Fruit fly (Drosophila melanogaster): ENCODE measurements around the gene CG9109.
A peak's percentile ranks its signal among the peaks of the same experiment; 100 is the strongest.

Gene CG9109

DNA sequence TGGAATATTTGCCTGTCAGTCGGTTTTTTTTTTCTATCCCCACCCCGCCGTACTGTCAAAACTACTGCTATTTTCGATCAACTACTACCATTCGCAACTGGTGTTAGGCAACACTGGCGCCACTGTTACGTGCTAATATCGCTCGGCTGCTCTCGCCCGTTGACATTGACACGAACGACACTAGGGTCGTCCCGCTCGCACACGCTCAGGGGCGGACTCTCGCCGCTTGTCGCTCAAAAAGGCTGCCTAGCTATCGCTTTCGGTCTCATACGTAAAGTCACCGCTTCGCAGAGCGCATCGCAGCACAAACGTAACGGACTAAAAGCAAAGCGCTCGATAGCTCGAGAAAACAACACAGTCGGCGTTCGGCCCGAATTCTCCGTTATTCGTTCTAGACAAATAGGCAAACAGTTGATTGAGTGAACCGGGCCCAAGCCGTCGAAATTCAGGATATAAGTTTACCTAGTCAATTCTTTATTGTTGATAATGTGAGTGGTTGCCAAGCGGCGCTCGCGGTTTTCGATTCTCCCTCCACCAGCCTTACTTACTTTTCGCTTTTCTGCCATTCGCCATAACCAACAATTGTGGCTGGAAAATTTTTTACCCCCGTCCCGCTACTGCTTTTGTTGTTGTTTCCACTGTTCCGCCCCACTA, 51.8 kb downstream of the CG9109 start (continued):
- TF ChIP-seq Opbp (GFP tag; IDR thresholded peaks at IDR 0.05; ENCODE audit: partially characterized antibody) (no peak), gcm (GFP tag; optimal IDR thresholded peaks at IDR 0.05) (no peak), CG10959 (GFP tag; IDR thresholded peaks at IDR 0.05) (no peak), HmgD (GFP tag; optimal IDR thresholded peaks at IDR 0.05) (peak; percentile 43), CG13296 (GFP tag; optimal IDR thresholded peaks at IDR 0.05) (peak; percentile 52), CG1024 (GFP tag; IDR thresholded peaks at IDR 0.05) (no peak), oc (tag; optimal IDR thresholded peaks at IDR 0.05) (peak; percentile 6), lov (optimal IDR thresholded peaks at IDR 0.05) (no peak), lov (GFP tag; IDR thresholded peaks at IDR 0.05) (no peak), CG2889 (GFP tag; IDR thresholded peaks at IDR 0.05) (no peak), CG10321 (GFP tag; IDR thresholded peaks at IDR 0.05) (no peak), Meics (GFP tag; optimal IDR thresholded peaks at IDR 0.05) (peak; percentile 29), tup (GFP tag; optimal IDR thresholded peaks at IDR 0.05) (no peak), crol (GFP tag; IDR thresholded peaks at IDR 0.05) (no peak), Abd-B (GFP tag; optimal IDR thresholded peaks at IDR 0.05) (no peak), CHES-1-like (GFP tag; optimal IDR thresholded peaks at IDR 0.05) (peak; percentile 56), gem (tag; optimal IDR thresholded peaks at IDR 0.05) (no peak), CG11398 (GFP tag; optimal IDR thresholded peaks at IDR 0.05) (no peak), CG6272 (GFP tag; IDR thresholded peaks at IDR 0.05) (no peak), CG7556 (GFP tag; optimal IDR thresholded peaks at IDR 0.05) (peak; percentile 12), gt (GFP tag; IDR thresholded peaks at IDR 0.05) (no peak), MESR4 (GFP tag; optimal IDR thresholded peaks at IDR 0.05) (peak; percentile 1), stc (GFP tag; IDR thresholded peaks at IDR 0.05) (no peak), CG2116 (GFP tag; optimal IDR thresholded peaks at IDR 0.05) (no peak), usp (GFP tag; optimal IDR thresholded peaks at IDR 0.05) (no peak), cas (GFP tag; IDR thresholded peaks at IDR 0.05) (no peak), scrt (GFP tag; optimal IDR thresholded peaks at IDR 0.05) (peak; percentile 44), repo (GFP tag; optimal IDR thresholded peaks at IDR 0.05) (no peak), CG7839 (tag; optimal IDR thresholded peaks at IDR 0.05) (peak; percentile 20), Bdp1 (GFP tag; optimal IDR thresholded peaks at IDR 0.05) (no peak), CG6791 (GFP tag; IDR thresholded peaks at IDR 0.05; ENCODE audit: partially characterized antibody) (no peak), CG4707 (GFP tag; optimal IDR thresholded peaks at IDR 0.05) (peak; percentile 5), CG17328 (GFP tag; IDR thresholded peaks at IDR 0.05) (no peak), salm (tag; optimal IDR thresholded peaks at IDR 0.05) (no peak), otp (GFP tag; IDR thresholded peaks at IDR 0.05) (no peak), btn (GFP tag; optimal IDR thresholded peaks at IDR 0.05) (no peak), Deaf1 (tag; optimal IDR thresholded peaks at IDR 0.05) (peak; percentile 72), grau (tag; optimal IDR thresholded peaks at IDR 0.05) (peak; percentile 42), knrl (GFP tag; IDR thresholded peaks at IDR 0.05; ENCODE audit: partially characterized antibody) (no peak), Gug (GFP tag; IDR thresholded peaks at IDR 0.05) (no peak; the same call in 3 of the 4 replicates), CG18619 (GFP tag; optimal IDR thresholded peaks at IDR 0.05) (peak; percentile 26), CG14710 (tag; optimal IDR thresholded peaks at IDR 0.05) (peak; percentile 43), Sox100B (GFP tag; optimal IDR thresholded peaks at IDR 0.05) (peak; percentile 7), sr (GFP tag; IDR thresholded peaks at IDR 0.05) (no peak), Hr3 (GFP tag; optimal IDR thresholded peaks at IDR 0.05) (no peak), C15 (GFP tag; IDR thresholded peaks at IDR 0.05) (no peak), CG33213 (GFP tag; optimal IDR thresholded peaks at IDR 0.05) (no peak), luna (GFP tag; optimal IDR thresholded peaks at IDR 0.05) (no peak), CG15601 (tag; optimal IDR thresholded peaks at IDR 0.05) (peak; percentile 78), CrebB (tag; optimal IDR thresholded peaks at IDR 0.05) (peak; percentile 20), CG9727 (GFP tag; optimal IDR thresholded peaks at IDR 0.05) (peak; percentile 21)
